Fruit fly (Drosophila melanogaster) whole organism, prepupa: ENCODE results near the gene CG14860.

Experiments
- CG11762 ChIP-seq: fragments of 200-800 bp; sonication (Bioruptor generic); optimal IDR thresholded peaks from 3 replicates; lab custom pipeline; 2016; ENCODE audit warnings: missing biosample characterization, missing genetic modification characterization; ENCODE audit not compliant: insufficient read depth
- CG8319 ChIP-seq: fragments of 200-800 bp; sonication (Bioruptor generic); optimal IDR thresholded peaks from 3 replicates; lab custom pipeline; 2016; ENCODE audit warnings: missing biosample characterization, missing genetic modification characterization
- Hr38 ChIP-seq: sonication (Bioruptor generic); optimal IDR thresholded peaks from 2 replicates; lab custom pipeline; 2016; ENCODE audit warnings: missing biosample characterization, missing genetic modification characterization
- cyc ChIP-seq: fragments of 200-800 bp; sonication (Bioruptor generic); optimal IDR thresholded peaks from 3 replicates; lab custom pipeline; 2016; ENCODE audit warnings: missing biosample characterization, missing genetic modification characterization
- dac ChIP-seq: fragments of 200-800 bp; sonication (Bioruptor generic); optimal IDR thresholded peaks from 2 replicates; lab custom pipeline; 2017; ENCODE audit warnings: missing biosample characterization, mild to moderate bottlenecking, missing genetic modification characterization
- fd59A ChIP-seq: fragments of 200-800 bp; sonication (Bioruptor generic); optimal IDR thresholded peaks from 2 replicates; lab custom pipeline; 2017; ENCODE audit warnings: missing biosample characterization, mild to moderate bottlenecking, missing genetic modification characterization, missing genetic modification reagents
- svp ChIP-seq: fragments of 200-800 bp; sonication (Bioruptor generic); peaks from one replicate; lab custom pipeline; 2016; ENCODE audit warnings: missing biosample characterization, missing genetic modification characterization

DNA sequence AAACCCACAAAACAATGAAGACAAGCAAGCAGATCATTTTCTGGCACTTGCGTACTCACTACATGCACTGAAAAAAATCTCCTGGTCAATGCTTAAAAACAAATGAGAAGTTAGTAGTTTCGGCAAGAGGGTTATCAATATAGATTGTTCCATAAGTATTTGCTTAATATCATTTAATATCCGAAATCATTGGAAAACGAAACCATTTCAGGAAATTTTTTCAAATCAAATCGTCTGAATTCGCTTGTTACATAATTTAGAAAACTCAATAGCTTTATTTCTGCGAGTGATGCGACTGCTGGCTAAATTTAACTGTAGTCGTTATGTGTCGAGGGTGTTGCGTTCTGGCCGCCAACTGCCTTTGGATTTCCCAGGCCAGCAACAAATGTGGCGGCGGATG lies 16.4 kb upstream of the CG14860 start:
- TF ChIP-seq Hr38 (no peak), CG8319 (GFP tag; lab: Kevin White, UChicago) (no peak), cyc (GFP tag; lab: Kevin White, UChicago) (no peak), dac (GFP tag; lab: Kevin White, UChicago) (no peak), svp (GFP tag; lab: Kevin White, UChicago) (no peak), fd59A (GFP tag; lab: Kevin White, UChicago) (no peak), CG11762 (GFP tag; lab: Kevin White, UChicago) (no peak)
